Worm (Caenorhabditis elegans): ENCODE data around the gene F55G11.4.

F55G11.4 gene

ce11 chrIV:13021006-13021405, 47.6 kb downstream of the F55G11.4 start:
- TF ChIP-seq blmp-1 (tag; optimal IDR thresholded peaks at IDR 0.05): no peak
- TF ChIP-seq mep-1 (tag; optimal IDR thresholded peaks at IDR 0.05): no peak
- no peak for TF ChIP-seq mab-5 (tag; optimal IDR thresholded peaks at IDR 0.05)
- no peak for TF ChIP-seq flh-1 (GFP tag; optimal IDR thresholded peaks at IDR 0.05)
- no peak for TF ChIP-seq tbx-8 (GFP tag; optimal IDR thresholded peaks at IDR 0.05)
- TF ChIP-seq M03D4.4 (tag; optimal IDR thresholded peaks at IDR 0.05): no peak
- no peak for TF ChIP-seq snpc-4 (tag; optimal IDR thresholded peaks at IDR 0.05)
- TF ChIP-seq zip-8 (tag; optimal IDR thresholded peaks at IDR 0.05): no peak
- TF ChIP-seq nhr-237 (tag; optimal IDR thresholded peaks at IDR 0.05): no peak
- no peak for TF ChIP-seq ceh-43 (GFP tag; optimal IDR thresholded peaks at IDR 0.05)
- TF ChIP-seq nhr-28 (tag; optimal IDR thresholded peaks at IDR 0.05): no peak
- TF ChIP-seq mls-2 (tag; optimal IDR thresholded peaks at IDR 0.05): no peak
- no peak for TF ChIP-seq sem-2 (GFP tag; optimal IDR thresholded peaks at IDR 0.05)
- TF ChIP-seq ceh-83 (GFP tag; optimal IDR thresholded peaks at IDR 0.05): no peak
- TF ChIP-seq ham-2 (GFP tag; optimal IDR thresholded peaks at IDR 0.05): no peak
- TF ChIP-seq hlh-1 (tag; optimal IDR thresholded peaks at IDR 0.05): no peak
- no peak for TF ChIP-seq pha-4 (tag; optimal IDR thresholded peaks at IDR 0.05)
- no peak for TF ChIP-seq nhr-12 (tag; optimal IDR thresholded peaks at IDR 0.05)
- no peak for TF ChIP-seq lin-32 (GFP tag; optimal IDR thresholded peaks at IDR 0.05)

DNA sequence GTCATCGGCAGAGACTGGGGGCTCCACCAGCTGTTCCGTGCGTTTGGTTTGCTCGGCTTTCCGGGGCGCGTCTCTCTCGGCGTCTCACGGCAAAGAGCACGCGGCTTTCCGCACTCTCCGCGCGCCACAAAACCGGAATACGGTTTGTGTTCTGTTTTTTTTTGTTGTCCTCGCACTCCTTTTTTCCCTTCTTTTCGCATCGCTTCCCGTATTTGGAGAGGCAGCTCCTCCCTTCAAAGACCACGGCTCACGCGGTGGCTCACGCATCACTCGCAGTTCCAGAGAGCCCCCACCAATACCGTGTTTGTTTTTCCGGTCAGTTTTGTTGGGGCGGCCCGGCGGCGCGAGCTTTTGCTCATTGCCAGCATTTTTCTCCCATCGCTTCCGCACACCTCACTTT, 49.5 kb downstream of the F55G11.4 start:
- TF ChIP-seq snpc-4 (tag; optimal IDR thresholded peaks at IDR 0.05): no peak
- no peak for TF ChIP-seq elt-1 (tag; optimal IDR thresholded peaks at IDR 0.05; ENCODE audit: borderline replicate concordance, insufficient read depth)
- no peak for TF ChIP-seq mep-1 (tag; optimal IDR thresholded peaks at IDR 0.05)
- TF ChIP-seq ceh-39 (tag; optimal IDR thresholded peaks at IDR 0.05): no peak
- TF ChIP-seq nhr-12 (tag; optimal IDR thresholded peaks at IDR 0.05): no peak
- TF ChIP-seq unc-62 (GFP tag; optimal IDR thresholded peaks at IDR 0.05): no peak
- TF ChIP-seq unc-39 (tag; optimal IDR thresholded peaks at IDR 0.05): no peak
- TF ChIP-seq sem-2 (GFP tag; optimal IDR thresholded peaks at IDR 0.05): no peak
- no peak for TF ChIP-seq lin-13 (tag; optimal IDR thresholded peaks at IDR 0.05)
- no peak for TF ChIP-seq ces-1 (GFP tag; optimal IDR thresholded peaks at IDR 0.05)
- peak; percentile 27 for TF ChIP-seq drap-1 (GFP tag; optimal IDR thresholded peaks at IDR 0.05)
- no peak for TF ChIP-seq tbx-8 (GFP tag; optimal IDR thresholded peaks at IDR 0.05)
- no peak for TF ChIP-seq cnd-1 (tag; optimal IDR thresholded peaks at IDR 0.05)
- TF ChIP-seq zip-8 (tag; optimal IDR thresholded peaks at IDR 0.05): no peak
- no peak for TF ChIP-seq ham-2 (GFP tag; optimal IDR thresholded peaks at IDR 0.05)
- peak; percentile 8 for TF ChIP-seq pha-4 (tag; optimal IDR thresholded peaks at IDR 0.05)
- TF ChIP-seq sptf-1 (tag; optimal IDR thresholded peaks at IDR 0.05): peak; percentile 51
- no peak for TF ChIP-seq blmp-1 (tag; optimal IDR thresholded peaks at IDR 0.05)
- no peak for TF ChIP-seq mab-5 (tag; optimal IDR thresholded peaks at IDR 0.05)
- no peak for TF ChIP-seq nhr-76 (tag; optimal IDR thresholded peaks at IDR 0.05)
- no peak for TF ChIP-seq elt-3 (tag; optimal IDR thresholded peaks at IDR 0.05)
- no peak for TF ChIP-seq ceh-83 (GFP tag; optimal IDR thresholded peaks at IDR 0.05)
- TF ChIP-seq mls-2 (tag; optimal IDR thresholded peaks at IDR 0.05): no peak
- peak; percentile 31 for TF ChIP-seq unc-120 (tag; optimal IDR thresholded peaks at IDR 0.05; ENCODE audit: poor library complexity, severe bottlenecking)
- no peak for TF ChIP-seq lsy-2 (tag; optimal IDR thresholded peaks at IDR 0.05)
- no peak for TF ChIP-seq flh-1 (GFP tag; optimal IDR thresholded peaks at IDR 0.05)
- TF ChIP-seq lin-32 (GFP tag; optimal IDR thresholded peaks at IDR 0.05): no peak
- no peak for TF ChIP-seq nhr-2 (tag; optimal IDR thresholded peaks at IDR 0.05)
